Fruit fly (Drosophila melanogaster) S2 (cell line): Measurements from ENCODE around the gene Osi15.

ENCODE experiments used
- CG8478 ChIP-seq: fragments of >200 bp; optimal IDR thresholded peaks from 2 replicates; lab custom pipeline; 2018
- CTCF ChIP-seq, 2 experiments: fragments of >200 bp; optimal IDR thresholded peaks; 2 replicates each; lab custom pipeline; 2018

DNA sequence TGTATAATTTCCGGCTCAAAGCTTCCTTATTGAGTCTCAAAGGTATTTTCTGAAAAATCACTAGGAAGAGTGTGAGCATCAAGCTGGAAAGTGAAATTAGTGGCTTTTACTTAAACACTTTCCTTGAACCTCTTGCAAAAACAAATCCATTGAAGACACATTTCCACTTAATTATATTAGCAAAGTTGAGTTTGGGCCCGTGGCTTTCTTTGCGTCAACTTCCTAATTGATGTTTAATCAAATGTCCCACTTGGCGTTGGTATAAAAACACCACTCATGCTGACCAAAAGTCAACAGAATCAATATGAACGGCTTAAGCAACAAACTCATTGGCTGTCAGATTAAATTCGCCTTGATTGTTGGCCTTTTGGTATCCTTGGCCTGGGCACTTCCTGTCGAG is 2.1 kb downstream of the Osi15 start, which contains the start of gene CG46396:
- TF ChIP-seq CG8478 (lab: Kevin White, UChicago) (no peak), CTCF (optimal IDR thresholded peaks at IDR 0.05; lab: Kevin White, UChicago) (no peak)
